Fruit fly (Drosophila melanogaster) whole organism, prepupa: ENCODE measurements around the gene Vha13.

Source experiments
- CG8632 ChIP-seq: fragments of 200-800 bp; sonication (Bioruptor generic); optimal IDR thresholded peaks from 3 replicates; lab custom pipeline; 2016; ENCODE audit warnings: missing biosample characterization, missing genetic modification characterization
- Eip78C ChIP-seq: fragments of 200-800 bp; sonication (Bioruptor generic); peaks from one replicate; lab custom pipeline; 2016; ENCODE audit warnings: missing biosample characterization, missing genetic modification characterization
- Sox15 ChIP-seq: fragments of 200-800 bp; sonication (Bioruptor generic); optimal IDR thresholded peaks from 3 replicates; lab custom pipeline; 2016; ENCODE audit warnings: missing biosample characterization, missing genetic modification characterization
- achi ChIP-seq: fragments of 200-800 bp; sonication (Bioruptor generic); optimal IDR thresholded peaks from 3 replicates; lab custom pipeline; 2016; ENCODE audit warnings: missing biosample characterization, missing genetic modification characterization

- TF ChIP-seq Sox15 (GFP tag; lab: Kevin White, UChicago) (no peak), CG8632 (no peak), achi (GFP tag; lab: Kevin White, UChicago) (no peak), Eip78C (GFP tag; lab: Kevin White, UChicago) (no peak)
These were observed 43.9 kb downstream of the Vha13 start, which contains the start of gene CG7333 for dm6 chr3R:19600335-19600734.
